Worm (Caenorhabditis elegans) whole organism, L1 larva: ENCODE results near the gene unc-10.

Experiments
- C04F5.9 ChIP-seq: sonication (generic microtip); optimal IDR thresholded peaks from 2 replicates; lab custom pipeline; 2016; ENCODE audit warnings: missing genetic modification characterization, missing compliant biosample characterization
- C16A3.4 ChIP-seq: fragments of 150-350 bp; optimal IDR thresholded peaks from 2 replicates; lab custom pipeline; 2014; ENCODE audit warnings: missing biosample characterization, missing genetic modification characterization
- C34B4.2 ChIP-seq: sonication (generic microtip); optimal IDR thresholded peaks from 2 replicates; lab custom pipeline; 2017; ENCODE audit warnings: mild to moderate bottlenecking, missing genetic modification characterization, missing compliant biosample characterization
- F16B12.6 ChIP-seq: fragments of 150-350 bp; optimal IDR thresholded peaks from 2 replicates; lab custom pipeline; 2014; ENCODE audit warnings: missing biosample characterization, missing genetic modification characterization
- Y116A8C.19 ChIP-seq: sonication (generic microtip); optimal IDR thresholded peaks from 2 replicates; lab custom pipeline; 2016; ENCODE audit warnings: missing compliant biosample characterization, missing genetic modification characterization, borderline replicate concordance
- aha-1 ChIP-seq: fragments of 150-350 bp; optimal IDR thresholded peaks from 2 replicates; lab custom pipeline; 2014; ENCODE audit warnings: missing biosample characterization, missing genetic modification characterization
- blmp-1 ChIP-seq: fragments of 150-350 bp; optimal IDR thresholded peaks from 2 replicates; lab custom pipeline; 2014; ENCODE audit warnings: missing biosample characterization, missing genetic modification characterization
- ceh-63 ChIP-seq: fragments of 200-800 bp; sonication (Bioruptor generic); optimal IDR thresholded peaks from 2 replicates; lab custom pipeline; 2018; ENCODE audit warnings: mild to moderate bottlenecking, missing genetic modification characterization, missing compliant biosample characterization
- ceh-8 ChIP-seq: fragments of 200-800 bp; sonication (Bioruptor generic); optimal IDR thresholded peaks from 2 replicates; lab custom pipeline; 2018; ENCODE audit warnings: mild to moderate bottlenecking, missing genetic modification characterization, moderate library complexity, missing compliant biosample characterization
- ceh-90 ChIP-seq: sonication (generic microtip); optimal IDR thresholded peaks from 2 replicates; lab custom pipeline; 2016; ENCODE audit warnings: missing genetic modification characterization, missing compliant biosample characterization
- ces-1 ChIP-seq: fragments of 150-350 bp; optimal IDR thresholded peaks from 2 replicates; lab custom pipeline; 2014; ENCODE audit warnings: missing biosample characterization, missing genetic modification reagents, missing genetic modification characterization
- efl-3 ChIP-seq: fragments of 200-800 bp; sonication (Bioruptor generic); optimal IDR thresholded peaks from 2 replicates; lab custom pipeline; 2018; ENCODE audit warnings: mild to moderate bottlenecking, missing genetic modification characterization, missing compliant biosample characterization
- egl-13 ChIP-seq: sonication (generic microtip); optimal IDR thresholded peaks from 2 replicates; lab custom pipeline; 2016; ENCODE audit warnings: missing genotype, missing genetic modification reagents, missing genetic modification characterization, missing compliant biosample characterization
- elt-2 ChIP-seq: sonication (generic microtip); optimal IDR thresholded peaks from 2 replicates; lab custom pipeline; 2016; ENCODE audit warnings: missing genetic modification characterization, mild to moderate bottlenecking, inconsistent platforms, missing compliant biosample characterization, missing genetic modification reagents
- ets-5 ChIP-seq: fragments of 200-800 bp; sonication (Bioruptor generic); IDR thresholded peaks from 2 replicates; pipeline ENCODE4 v1.3.6; 2022; ENCODE audit warnings: missing genetic modification characterization, missing compliant biosample characterization
- fkh-10 ChIP-seq: sonication (generic microtip); optimal IDR thresholded peaks from 2 replicates; lab custom pipeline; 2017; ENCODE audit warnings: missing biosample characterization, missing genetic modification reagents, missing genetic modification characterization
- fkh-8 ChIP-seq: sonication (generic microtip); optimal IDR thresholded peaks from 2 replicates; lab custom pipeline; 2016; ENCODE audit warnings: mild to moderate bottlenecking, missing genetic modification characterization, missing compliant biosample characterization
- grh-1 ChIP-seq: fragments of 200-800 bp; sonication (Bioruptor generic); IDR thresholded peaks from 2 replicates; pipeline ENCODE4 v1.3.6; 2022; ENCODE audit warnings: missing genetic modification reagents, missing genetic modification characterization, missing compliant biosample characterization
- irx-1 ChIP-seq: sonication (generic microtip); optimal IDR thresholded peaks from 2 replicates; lab custom pipeline; 2016; ENCODE audit warnings: missing genetic modification characterization, missing compliant biosample characterization
- isw-1 ChIP-seq: fragments of 200-800 bp; sonication (Bioruptor generic); IDR thresholded peaks from 2 replicates; pipeline ENCODE4 v1.3.6; 2022; ENCODE audit warnings: missing genetic modification characterization, missing compliant biosample characterization
- lin-13 ChIP-seq: fragments of 150-350 bp; optimal IDR thresholded peaks from 2 replicates; lab custom pipeline; 2014; ENCODE audit warnings: missing biosample characterization, missing genetic modification reagents, missing genetic modification characterization
- lin-14 ChIP-seq: fragments of 200-800 bp; sonication (Bioruptor generic); optimal IDR thresholded peaks from 2 replicates; lab custom pipeline; 2018; ENCODE audit warnings: mild to moderate bottlenecking, missing genetic modification characterization, moderate library complexity, missing compliant biosample characterization
- lin-35 ChIP-seq, 2 experiments: fragments of 150-350 bp; optimal IDR thresholded peaks; 2 replicates each; lab custom pipeline; 2014; ENCODE audit warnings: missing biosample characterization in 2 of 2, missing genetic modification characterization in 2 of 2, missing genetic modification reagents in 2 of 2
- lin-39 ChIP-seq: fragments of 150-350 bp; optimal IDR thresholded peaks from 2 replicates; lab custom pipeline; 2014; ENCODE audit warnings: missing biosample characterization, missing genetic modification reagents, missing genetic modification characterization
- lsy-2 ChIP-seq, 2 experiments: fragments of 150-350 bp; optimal IDR thresholded peaks; 2 replicates each; lab custom pipeline; 2014; ENCODE audit warnings: missing biosample characterization in 2 of 2, missing genetic modification characterization in 2 of 2
- mdl-1 ChIP-seq, 2 experiments: fragments of 150-350 bp; optimal IDR thresholded peaks; 2 replicates each; lab custom pipeline; 2014 to 2017; ENCODE audit warnings: missing biosample characterization in 2 of 2, missing genetic modification characterization in 2 of 2, inconsistent platforms in 1 of 2
- nhr-19 ChIP-seq: fragments of 200-800 bp; sonication (Bioruptor generic); conservative IDR thresholded peaks from 2 replicates; pipeline ENCODE4 v1.3.6; 2022; ENCODE audit warnings: missing genetic modification characterization, missing compliant biosample characterization
- nhr-20 ChIP-seq: sonication (generic microtip); optimal IDR thresholded peaks from 2 replicates; lab custom pipeline; 2016; ENCODE audit warnings: mild to moderate bottlenecking, missing genetic modification characterization, missing compliant biosample characterization
- nhr-237 ChIP-seq: fragments of 150-350 bp; optimal IDR thresholded peaks from 2 replicates; lab custom pipeline; 2014; ENCODE audit warnings: missing biosample characterization, missing genetic modification characterization
- nhr-28 ChIP-seq: fragments of 150-350 bp; optimal IDR thresholded peaks from 2 replicates; lab custom pipeline; 2014; ENCODE audit warnings: missing biosample characterization, missing genetic modification characterization
- nhr-47 ChIP-seq: sonication (generic microtip); optimal IDR thresholded peaks from 2 replicates; lab custom pipeline; 2016; ENCODE audit warnings: mild to moderate bottlenecking, missing genetic modification characterization, moderate library complexity, missing compliant biosample characterization
- nhr-71 ChIP-seq: sonication (generic microtip); optimal IDR thresholded peaks from 2 replicates; lab custom pipeline; 2016; ENCODE audit warnings: mild to moderate bottlenecking, missing genetic modification characterization, moderate library complexity, missing compliant biosample characterization
- nhr-76 ChIP-seq: sonication (generic microtip); optimal IDR thresholded peaks from 2 replicates; lab custom pipeline; 2017; ENCODE audit warnings: missing biosample characterization, missing genetic modification characterization
- rnt-1 ChIP-seq: sonication (generic microtip); optimal IDR thresholded peaks from 2 replicates; lab custom pipeline; 2016; ENCODE audit warnings: mild to moderate bottlenecking, missing genetic modification characterization, moderate library complexity, missing compliant biosample characterization
- snu-23 ChIP-seq: sonication (generic microtip); optimal IDR thresholded peaks from 2 replicates; lab custom pipeline; 2016; ENCODE audit warnings: missing genetic modification characterization, missing compliant biosample characterization
- sup-37 ChIP-seq: fragments of 200-800 bp; sonication (Bioruptor generic); optimal IDR thresholded peaks from 2 replicates; lab custom pipeline; 2018; ENCODE audit warnings: mild to moderate bottlenecking, missing genetic modification characterization, missing compliant biosample characterization
- tbx-2 ChIP-seq: sonication (generic microtip); optimal IDR thresholded peaks from 2 replicates; lab custom pipeline; 2016; ENCODE audit warnings: missing genetic modification characterization, missing compliant biosample characterization
- unc-130 ChIP-seq: fragments of 150-350 bp; optimal IDR thresholded peaks from 2 replicates; lab custom pipeline; 2017; ENCODE audit warnings: missing biosample characterization, missing genetic modification characterization, inconsistent platforms
- unc-30 ChIP-seq: sonication (generic microtip); optimal IDR thresholded peaks from 2 replicates; lab custom pipeline; 2017; ENCODE audit warnings: missing biosample characterization, missing genetic modification characterization
- unc-62 ChIP-seq: fragments of 150-350 bp; optimal IDR thresholded peaks from 2 replicates; lab custom pipeline; 2014; ENCODE audit warnings: missing biosample characterization, missing genetic modification reagents, missing genetic modification characterization
- unc-98 ChIP-seq: fragments of 200-800 bp; sonication (Bioruptor generic); IDR thresholded peaks from 2 replicates; pipeline ENCODE4 v1.3.6; 2022; ENCODE audit warnings: missing genetic modification characterization, missing compliant biosample characterization
- xbp-1 ChIP-seq: sonication (generic microtip); optimal IDR thresholded peaks from 2 replicates; lab custom pipeline; 2016; ENCODE audit warnings: missing genetic modification characterization, missing compliant biosample characterization
- zag-1 ChIP-seq: fragments of 150-350 bp; optimal IDR thresholded peaks from 2 replicates; lab custom pipeline; 2014; ENCODE audit warnings: missing biosample characterization, missing genetic modification characterization

unc-10 gene

ce11 chrX:7264591-7265306, 15.4 kb downstream of the unc-10 start (continued):
- TF ChIP-seq fkh-10 (GFP tag; lab: Kevin White, UChicago) (peak; percentile 78), C34B4.2 (no peak), ceh-8 (peak; percentile 65), egl-13 (peak; percentile 62), lin-13 (GFP tag; lab: Kevin White, UChicago) (peak; percentile 84), lsy-2 (tag; optimal IDR thresholded peaks at IDR 0.05; lab: Kevin White, UChicago) (peak; percentile 60 to 85), lin-35 (GFP tag; optimal IDR thresholded peaks at IDR 0.05; lab: Kevin White, UChicago) (peak; percentile 69 to 79), tbx-2 (tag; lab: Kevin White, UChicago) (peak; percentile 87), nhr-237 (tag; lab: Kevin White, UChicago) (peak; percentile 66), blmp-1 (tag; lab: Kevin White, UChicago) (peak; percentile 48), elt-2 (tag; lab: Kevin White, UChicago) (peak; percentile 38), xbp-1 (tag; lab: Kevin White, UChicago) (peak; percentile 87), C04F5.9 (tag; lab: Kevin White, UChicago) (peak; percentile 9), mdl-1 (tag; optimal IDR thresholded peaks at IDR 0.05; lab: Kevin White, UChicago) (peak in 1 of 2 experiments; percentile 85), lin-39 (no peak), grh-1 (GFP tag; lab: Robert Waterston, UW) (peak; percentile 47), lin-14 (peak; percentile 97), nhr-47 (tag; lab: Kevin White, UChicago) (peak; percentile 86), ces-1 (GFP tag; lab: Kevin White, UChicago) (no peak), rnt-1 (tag; lab: Kevin White, UChicago) (peak; percentile 69), unc-62 (GFP tag; lab: Kevin White, UChicago) (no peak), aha-1 (tag; lab: Kevin White, UChicago) (peak; percentile 5), nhr-28 (tag; lab: Kevin White, UChicago) (no peak)

ce11 chrX:7260327-7261019, 19.6 kb downstream of the unc-10 start, which contains the start of gene lact-1:
Gene lact-1 (minus strand): TSS chrX:7260377.
- TF ChIP-seq ets-5 (GFP tag; lab: Robert Waterston, UW) (no peak), Y116A8C.19 (tag; lab: Kevin White, UChicago) (no peak), zag-1 (tag; lab: Kevin White, UChicago) (no peak), lin-13 (GFP tag; lab: Kevin White, UChicago) (no peak), lsy-2 (tag; optimal IDR thresholded peaks at IDR 0.05; lab: Kevin White, UChicago) (no peak), nhr-19 (GFP tag; lab: Robert Waterston, UW) (no peak), ceh-90 (tag; lab: Kevin White, UChicago) (no peak)

- TF ChIP-seq ceh-63 (GFP tag; lab: Kevin White, UChicago) = no peak
- TF ChIP-seq nhr-71 (tag; lab: Kevin White, UChicago) = peak; percentile 12
- TF ChIP-seq unc-98 = no peak
- TF ChIP-seq lin-14 = peak; percentile 20
- peak in 1 of 2 experiments; percentile 21 for TF ChIP-seq lsy-2 (tag; optimal IDR thresholded peaks at IDR 0.05; lab: Kevin White, UChicago)
- TF ChIP-seq fkh-8 (tag; lab: Kevin White, UChicago) = peak; percentile 21
- no peak for TF ChIP-seq tbx-2 (tag; lab: Kevin White, UChicago)
Observed at ce11 chrX:7256891-7257290, 23.2 kb downstream of the unc-10 start, which contains the start of gene F46H5.5. Gene F46H5.5 (minus strand): TSS chrX:7256991.

ce11 chrX:7254558-7254957, 25.6 kb downstream of the unc-10 start, which contains the start of gene F46H5.4:
Gene F46H5.4 (minus strand): TSS chrX:7254610.
- TF ChIP-seq lin-14 (peak; percentile 74), fkh-8 (tag; lab: Kevin White, UChicago) (no peak), lin-35 (GFP tag; optimal IDR thresholded peaks at IDR 0.05; lab: Kevin White, UChicago) (peak in 1 of 2 experiments; percentile 32), nhr-76 (tag; lab: Kevin White, UChicago) (no peak), ets-5 (GFP tag; lab: Robert Waterston, UW) (no peak), mdl-1 (tag; optimal IDR thresholded peaks at IDR 0.05; lab: Kevin White, UChicago) (no peak), nhr-20 (peak; percentile 38), sup-37 (GFP tag; lab: Kevin White, UChicago) (no peak), grh-1 (GFP tag; lab: Robert Waterston, UW) (no peak), snu-23 (GFP tag; lab: Kevin White, UChicago) (peak; percentile 48), unc-130 (no peak), blmp-1 (tag; lab: Kevin White, UChicago) (peak; percentile 54), F16B12.6 (no peak), unc-62 (GFP tag; lab: Kevin White, UChicago) (no peak), isw-1 (GFP tag; lab: Robert Waterston, UW) (no peak), efl-3 (no peak), unc-30 (tag; lab: Kevin White, UChicago) (no peak), C16A3.4 (tag; lab: Kevin White, UChicago) (peak; percentile 29), irx-1 (tag; lab: Kevin White, UChicago) (peak; percentile 29)
